Fruit fly (Drosophila melanogaster) whole organism, adult: ENCODE measurements around the gene CG7646.

Experiments
- CG11617 ChIP-seq: fragments of 200-800 bp; sonication (Bioruptor generic); optimal IDR thresholded peaks from 2 replicates; lab custom pipeline; 2017; ENCODE audit warnings: mild to moderate bottlenecking, missing biosample characterization, missing genetic modification reagents, missing genetic modification characterization
- CG12768 ChIP-seq: fragments of 200-800 bp; sonication (Bioruptor generic); optimal IDR thresholded peaks from 2 replicates; lab custom pipeline; 2017; ENCODE audit warnings: missing biosample characterization, missing genetic modification characterization, mild to moderate bottlenecking, moderate library complexity, missing genetic modification reagents
- CG14711 ChIP-seq: fragments of 200-800 bp; sonication (Bioruptor generic); optimal IDR thresholded peaks from 2 replicates; lab custom pipeline; 2018; ENCODE audit warnings: missing biosample characterization, mild to moderate bottlenecking, missing genetic modification characterization, moderate library complexity
- CG1620 ChIP-seq: fragments of 200-800 bp; sonication (Bioruptor generic); optimal IDR thresholded peaks from 2 replicates; lab custom pipeline; 2016; ENCODE audit warnings: missing biosample characterization, missing genetic modification characterization
- CG33017 ChIP-seq: fragments of 200-800 bp; sonication (Bioruptor generic); optimal IDR thresholded peaks from 2 replicates; lab custom pipeline; 2018; ENCODE audit warnings: missing biosample characterization, mild to moderate bottlenecking, missing genetic modification characterization, moderate library complexity
- CG5204 ChIP-seq: fragments of 200-800 bp; sonication (Bioruptor generic); optimal IDR thresholded peaks from 2 replicates; lab custom pipeline; 2016; ENCODE audit warnings: missing biosample characterization, missing genetic modification characterization
- CG7045 ChIP-seq: fragments of 200-800 bp; sonication (Bioruptor generic); optimal IDR thresholded peaks from 2 replicates; lab custom pipeline; 2017; ENCODE audit warnings: missing biosample characterization, mild to moderate bottlenecking, missing genetic modification characterization
- CG7101 ChIP-seq: fragments of 200-800 bp; sonication (Bioruptor generic); optimal IDR thresholded peaks from 2 replicates; lab custom pipeline; 2018; ENCODE audit warnings: missing biosample characterization, mild to moderate bottlenecking, missing genetic modification characterization, moderate library complexity
- Crg-1 ChIP-seq: fragments of 200-800 bp; sonication (Bioruptor generic); optimal IDR thresholded peaks from 2 replicates; lab custom pipeline; 2016; ENCODE audit warnings: missing biosample characterization, missing genetic modification characterization
- Hr96 ChIP-seq: fragments of 200-800 bp; sonication (Bioruptor generic); optimal IDR thresholded peaks from 2 replicates; lab custom pipeline; 2016; ENCODE audit warnings: missing biosample characterization, missing genetic modification characterization
- Mnt ChIP-seq: fragments of 200-800 bp; sonication (Bioruptor generic); optimal IDR thresholded peaks from 2 replicates; lab custom pipeline; 2016; ENCODE audit warnings: missing biosample characterization, mild to moderate bottlenecking, missing genetic modification characterization
- bab1 ChIP-seq: fragments of 200-800 bp; sonication (Bioruptor generic); optimal IDR thresholded peaks from 3 replicates; lab custom pipeline; 2019; ENCODE audit warnings: missing biosample characterization, mild to moderate bottlenecking, missing genetic modification characterization, moderate library complexity
- cic ChIP-seq: fragments of 200-800 bp; sonication (Bioruptor generic); optimal IDR thresholded peaks from 2 replicates; lab custom pipeline; 2017; ENCODE audit warnings: missing biosample characterization, mild to moderate bottlenecking, missing genetic modification characterization, moderate library complexity
- cnc ChIP-seq, 2 experiments: fragments of >200 bp; optimal IDR thresholded peaks; 2 replicates each; lab custom pipeline; 2017
- kay ChIP-seq: fragments of 200-800 bp; sonication (Bioruptor generic); peaks from one replicate; lab custom pipeline; 2016; ENCODE audit warnings: missing biosample characterization, missing genetic modification characterization, borderline replicate concordance
- ovo ChIP-seq: fragments of 200-800 bp; sonication (Bioruptor generic); optimal IDR thresholded peaks from 2 replicates; lab custom pipeline; 2016; ENCODE audit warnings: missing biosample characterization, missing genetic modification characterization
- pad ChIP-seq: fragments of 200-800 bp; sonication (Bioruptor generic); optimal IDR thresholded peaks from 3 replicates; lab custom pipeline; 2017; ENCODE audit warnings: missing biosample characterization, missing genetic modification characterization, mild to moderate bottlenecking, moderate library complexity, missing genetic modification reagents
- tj ChIP-seq: fragments of 200-800 bp; sonication (Bioruptor generic); optimal IDR thresholded peaks from 3 replicates; lab custom pipeline; 2017; ENCODE audit warnings: missing biosample characterization, mild to moderate bottlenecking, missing genetic modification characterization, moderate library complexity
- toe ChIP-seq: fragments of 200-800 bp; sonication (Bioruptor generic); optimal IDR thresholded peaks from 2 replicates; lab custom pipeline; 2016; ENCODE audit warnings: missing biosample characterization, missing genetic modification characterization

CG7646 gene

DNA sequence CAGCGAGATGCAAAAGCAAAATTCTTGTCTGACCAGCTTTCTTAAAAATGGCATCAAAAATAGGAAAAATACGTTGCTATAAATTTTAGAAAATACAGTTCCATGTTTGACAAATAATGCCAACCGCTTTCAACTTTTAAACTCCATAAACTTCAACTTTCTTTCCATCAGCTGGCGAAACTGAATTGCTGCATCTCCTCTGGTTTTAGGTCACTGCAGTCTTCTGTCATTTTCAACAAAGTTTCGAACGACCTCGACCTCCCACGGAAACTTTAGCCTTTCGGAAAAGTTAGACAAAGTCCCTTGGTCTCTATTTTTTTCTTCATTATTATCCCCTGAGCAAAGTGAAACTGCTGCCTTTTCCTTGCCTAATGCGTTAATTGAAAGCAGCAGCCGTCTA, 36.0 kb upstream of the CG7646 start, which contains the start of gene CG42263:
TSS of gene CG42263 (minus strand) at position 101 of the 400 bp plus-strand sequence.
- no peak for TF ChIP-seq CG12768 (GFP tag; lab: Kevin White, UChicago)
- no peak for TF ChIP-seq CG11617 (GFP tag; lab: Kevin White, UChicago)
- TF ChIP-seq CG33017 (tag; lab: Kevin White, UChicago), result no peak
- TF ChIP-seq CG1620 (GFP tag; lab: Kevin White, UChicago), result no peak
- TF ChIP-seq CG14711 (tag; lab: Kevin White, UChicago), result no peak
- no peak for TF ChIP-seq CG5204 (GFP tag; lab: Kevin White, UChicago)
- no peak for TF ChIP-seq toe (GFP tag; lab: Kevin White, UChicago)
- TF ChIP-seq pad (GFP tag; lab: Kevin White, UChicago), result no peak
- TF ChIP-seq CG7045 (GFP tag; lab: Kevin White, UChicago), result no peak
- TF ChIP-seq cnc (optimal IDR thresholded peaks at IDR 0.05; lab: Kevin White, UChicago), result no peak
- no peak for TF ChIP-seq cic (GFP tag; lab: Kevin White, UChicago)
- TF ChIP-seq kay (GFP tag; lab: Kevin White, UChicago), result no peak
- TF ChIP-seq Crg-1 (GFP tag; lab: Kevin White, UChicago), result no peak
- TF ChIP-seq ovo (GFP tag; lab: Kevin White, UChicago), result no peak
- no peak for TF ChIP-seq bab1 (GFP tag; lab: Kevin White, UChicago)
- TF ChIP-seq Hr96 (GFP tag; lab: Kevin White, UChicago), result no peak
- TF ChIP-seq CG7101, result no peak

DNA sequence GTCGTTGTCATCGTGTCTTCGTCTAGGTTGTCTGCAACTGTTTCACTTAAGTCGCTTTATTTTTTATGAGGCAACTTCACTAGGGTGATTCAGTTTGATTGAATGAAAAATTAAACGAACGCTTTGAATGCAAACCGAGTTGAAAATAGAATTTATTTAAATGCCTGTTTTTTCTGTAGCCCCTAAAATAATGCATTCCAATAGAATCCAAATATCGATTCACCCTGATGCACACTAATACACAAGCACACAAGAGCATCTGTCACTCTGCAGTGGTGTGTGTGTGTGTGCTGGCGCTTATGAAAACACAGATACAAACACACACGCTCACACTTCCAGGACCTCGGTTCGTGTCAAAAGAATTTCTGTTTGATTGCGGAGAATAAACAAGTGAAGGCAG, 29.9 kb upstream of the CG7646 start:
- TF ChIP-seq Hr96 (GFP tag; lab: Kevin White, UChicago), result no peak
- no peak for TF ChIP-seq kay (GFP tag; lab: Kevin White, UChicago)
- no peak for TF ChIP-seq Crg-1 (GFP tag; lab: Kevin White, UChicago)
- no peak for TF ChIP-seq CG5204 (GFP tag; lab: Kevin White, UChicago)
- TF ChIP-seq pad (GFP tag; lab: Kevin White, UChicago), result no peak

DNA sequence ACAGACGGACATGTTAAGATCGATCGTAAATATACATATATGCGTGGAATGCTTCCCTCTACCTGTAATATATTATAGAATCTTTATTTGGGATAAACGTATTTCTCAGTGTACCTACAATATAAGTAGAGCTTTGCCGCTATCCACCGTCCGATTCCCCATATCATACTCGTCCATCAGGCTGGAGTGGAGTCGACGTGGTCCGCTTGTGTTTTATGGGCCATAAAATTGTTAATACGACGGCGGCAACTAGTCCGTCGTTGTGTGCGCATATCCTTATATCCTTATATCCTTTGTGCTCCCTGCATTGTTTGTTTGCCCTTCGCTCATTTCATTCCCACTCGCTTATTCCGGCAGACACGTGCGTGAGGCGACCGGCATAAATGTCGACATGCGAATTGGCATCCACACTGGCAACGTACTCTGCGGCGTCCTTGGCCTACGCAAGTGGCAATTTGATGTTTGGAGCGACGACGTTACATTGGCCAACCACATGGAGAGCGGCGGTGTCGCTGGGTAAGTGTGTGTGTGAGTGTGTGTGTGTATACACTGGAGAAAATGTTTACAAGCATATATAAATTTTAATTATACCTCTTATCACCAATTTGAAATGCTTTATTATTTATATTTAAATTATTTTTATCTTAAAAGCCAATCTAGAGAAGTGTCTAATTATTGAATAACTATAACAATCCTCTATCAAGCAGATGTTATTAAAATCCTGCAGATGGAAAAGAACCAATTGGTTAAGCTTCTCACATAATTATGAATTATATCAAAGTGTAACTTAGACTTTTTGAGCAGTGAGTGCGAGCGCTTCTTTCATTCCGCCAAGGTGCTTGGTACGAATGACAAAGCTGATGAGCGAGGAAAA, 22.7 kb upstream of the CG7646 start:
- TF ChIP-seq CG7045 (GFP tag; lab: Kevin White, UChicago) (no peak), bab1 (GFP tag; lab: Kevin White, UChicago) (no peak), kay (GFP tag; lab: Kevin White, UChicago) (no peak), cic (GFP tag; lab: Kevin White, UChicago) (no peak), CG1620 (GFP tag; lab: Kevin White, UChicago) (no peak), ovo (GFP tag; lab: Kevin White, UChicago) (no peak)

DNA sequence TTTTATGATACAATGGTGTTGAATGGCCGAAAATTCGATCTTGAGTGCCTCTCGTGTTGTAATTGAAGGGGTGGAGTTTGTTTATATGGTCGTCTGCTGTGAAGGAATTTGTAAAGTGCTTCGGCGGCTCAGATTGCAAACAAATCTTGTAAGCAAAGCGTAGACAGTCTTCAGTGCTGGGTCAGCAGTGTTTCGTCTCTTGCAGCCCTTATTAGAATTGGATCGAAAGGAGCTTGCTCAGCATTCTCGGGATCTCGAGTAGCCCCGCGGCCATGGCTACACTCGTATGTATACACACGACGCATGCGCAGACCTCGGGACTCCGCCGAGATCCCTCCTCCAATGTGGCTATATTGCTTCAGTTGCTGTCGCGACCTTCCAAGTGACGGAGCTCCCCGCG, 13.6 kb upstream of the CG7646 start:
- TF ChIP-seq tj (GFP tag; lab: Kevin White, UChicago), result peak; percentile 95
- no peak for TF ChIP-seq Hr96 (GFP tag; lab: Kevin White, UChicago)

DNA sequence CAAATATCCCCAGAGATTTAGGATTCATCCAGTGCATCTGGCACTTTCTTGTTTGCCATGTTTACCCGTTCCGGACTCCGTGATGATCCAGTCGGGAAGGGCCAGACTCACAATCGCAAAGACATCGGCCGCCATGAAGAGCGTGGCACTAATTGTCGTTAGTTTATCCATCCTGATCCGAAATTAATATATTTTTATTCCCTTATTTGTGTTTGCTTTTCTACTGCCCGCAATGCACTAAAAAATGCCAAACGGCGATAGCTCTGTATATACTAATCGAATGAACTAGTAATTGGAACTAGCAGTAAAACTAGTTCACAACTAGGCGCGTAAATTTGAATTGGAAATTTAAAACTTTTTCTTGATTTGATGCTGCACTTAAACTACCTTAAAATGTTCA, 12.1 kb upstream of the CG7646 start, which contains the start of gene CG14182:
TSS of gene CG14182 (minus strand) at position 221 of the 400 bp plus-strand sequence.
- TF ChIP-seq pad (GFP tag; lab: Kevin White, UChicago) (no peak), bab1 (GFP tag; lab: Kevin White, UChicago) (peak; percentile 24)

DNA sequence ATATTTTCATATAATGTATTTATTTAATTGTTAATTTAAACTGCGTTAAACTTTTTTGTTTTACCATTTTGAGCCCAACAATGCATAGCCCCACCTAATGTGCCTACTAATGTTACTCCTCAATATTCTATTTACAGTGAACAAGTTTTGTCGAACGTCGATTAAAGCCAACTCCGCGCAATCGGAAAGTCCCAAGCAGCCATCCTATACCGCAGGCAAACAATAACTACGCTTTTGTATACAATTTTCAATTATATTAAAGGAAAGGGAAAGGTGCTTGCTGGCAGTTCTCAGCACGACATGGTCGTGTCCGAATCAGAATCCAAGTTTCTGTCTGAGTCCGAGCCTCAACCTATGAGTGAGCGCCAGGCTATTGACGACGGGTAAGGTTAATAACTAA, 10.3 kb upstream of the CG7646 start, which contains the start of gene CG17732:
TSS of gene CG17732 (plus strand) at position 301 of the 400 bp plus-strand sequence.
- no peak for TF ChIP-seq cic (GFP tag; lab: Kevin White, UChicago)
- TF ChIP-seq kay (GFP tag; lab: Kevin White, UChicago), result no peak

DNA sequence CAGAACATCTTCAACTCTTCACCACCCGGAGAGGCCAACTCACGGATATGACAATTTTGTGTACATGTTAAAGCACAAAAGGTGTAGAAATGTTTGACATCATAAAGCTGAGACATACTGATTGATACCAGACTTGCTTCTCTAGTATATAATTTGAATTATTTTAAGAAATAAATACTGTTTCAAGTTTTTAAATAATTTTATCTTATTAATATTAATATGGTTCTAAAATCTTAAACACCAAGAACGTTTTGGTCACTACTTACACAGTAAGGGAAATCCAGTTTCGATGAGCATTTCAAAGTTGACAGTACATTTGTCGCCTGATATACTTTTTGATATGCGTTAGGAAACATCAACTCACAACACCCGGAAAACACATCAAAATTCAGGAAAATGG, 5.9 kb upstream of the CG7646 start, which contains the start of the genes hale and schuy:
TSS of gene hale (minus strand) at position 101 of the 400 bp plus-strand sequence.
TSS of gene schuy (plus strand) at position 326 of the 400 bp plus-strand sequence.
- no peak for TF ChIP-seq CG7101
- TF ChIP-seq toe (GFP tag; lab: Kevin White, UChicago), result no peak
- no peak for TF ChIP-seq CG12768 (GFP tag; lab: Kevin White, UChicago)
- TF ChIP-seq bab1 (GFP tag; lab: Kevin White, UChicago), result no peak
- TF ChIP-seq kay (GFP tag; lab: Kevin White, UChicago), result peak; percentile 6

DNA sequence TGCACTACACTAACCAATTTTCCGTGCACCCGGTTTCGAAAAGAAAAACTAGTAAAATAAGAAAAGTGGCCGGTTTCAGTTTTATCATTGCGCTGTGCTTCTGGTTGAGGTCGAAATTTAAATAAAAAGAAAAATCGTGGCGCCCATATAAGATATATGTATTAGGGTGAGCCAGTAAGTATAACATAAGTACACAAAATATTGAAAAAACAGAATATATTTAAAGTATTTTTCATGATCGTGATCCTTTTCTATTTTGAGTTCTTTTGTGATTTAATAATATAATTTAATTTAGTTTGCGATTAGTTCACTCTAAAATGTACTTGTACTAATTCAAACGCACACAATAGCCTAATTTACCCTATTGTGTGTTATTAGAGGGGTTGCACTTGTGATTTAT, 2.8 kb upstream of the CG7646 start, which contains the start of gene Csas:
TSS of gene Csas (minus strand) at position 101 of the 400 bp plus-strand sequence.
- TF ChIP-seq bab1 (GFP tag; lab: Kevin White, UChicago) (peak; percentile 26), Mnt (GFP tag; lab: Kevin White, UChicago) (no peak), tj (GFP tag; lab: Kevin White, UChicago) (no peak), CG7101 (peak; percentile 24), CG7045 (GFP tag; lab: Kevin White, UChicago) (no peak), kay (GFP tag; lab: Kevin White, UChicago) (peak; percentile 0)
